Fruit fly (Drosophila melanogaster): ENCODE measurements around the gene CG14321.

The CG14321 gene

dm6 chr3R:17708778-17709476, 24.5 kb upstream of the CG14321 start:
- no peak for TF ChIP-seq Lim3 (GFP tag; IDR thresholded peaks at IDR 0.05)
- no peak for TF ChIP-seq Dfd (GFP tag; optimal IDR thresholded peaks at IDR 0.05)
- no peak for TF ChIP-seq crol (GFP tag; IDR thresholded peaks at IDR 0.05)
- TF ChIP-seq mirr (GFP tag; optimal IDR thresholded peaks at IDR 0.05), result no peak
- TF ChIP-seq HLHmδ (GFP tag; optimal IDR thresholded peaks at IDR 0.05), result no peak
- no peak for TF ChIP-seq gsb-n (tag; optimal IDR thresholded peaks at IDR 0.05)
- no peak for TF ChIP-seq danr (GFP tag; IDR thresholded peaks at IDR 0.05)
- no peak for TF ChIP-seq salm (tag; optimal IDR thresholded peaks at IDR 0.05)
- no peak for TF ChIP-seq Dip3 (GFP tag; optimal IDR thresholded peaks at IDR 0.05)
- no peak for TF ChIP-seq trh (GFP tag; optimal IDR thresholded peaks at IDR 0.05)
- TF ChIP-seq Spps (tag; optimal IDR thresholded peaks at IDR 0.05), result no peak
- no peak for TF ChIP-seq E2f2 (GFP tag; IDR thresholded peaks at IDR 0.05)
- TF ChIP-seq Stat92E (GFP tag; optimal IDR thresholded peaks at IDR 0.05), result no peak
- no peak for TF ChIP-seq Bdp1 (GFP tag; optimal IDR thresholded peaks at IDR 0.05)
- TF ChIP-seq CG4730 (GFP tag; IDR thresholded peaks at IDR 0.05), result no peak
- TF ChIP-seq CG5245 (GFP tag; optimal IDR thresholded peaks at IDR 0.05), result no peak
- TF ChIP-seq amos (GFP tag; IDR thresholded peaks at IDR 0.05; ENCODE audit: partially characterized antibody), result no peak
- no peak for TF ChIP-seq CG4282 (GFP tag; optimal IDR thresholded peaks at IDR 0.05)
- no peak for TF ChIP-seq CG2712 (tag; optimal IDR thresholded peaks at IDR 0.05)
- no peak for TF ChIP-seq cg (GFP tag; optimal IDR thresholded peaks at IDR 0.05)
- TF ChIP-seq Hr3 (GFP tag; optimal IDR thresholded peaks at IDR 0.05), result no peak
- no peak for TF ChIP-seq gce (GFP tag; IDR thresholded peaks at IDR 0.05)
- no peak for TF ChIP-seq CG3847 (GFP tag; IDR thresholded peaks at IDR 0.05)
- peak; percentile 45; the same call in 1 of the 2 replicates for TF ChIP-seq Awh (GFP tag; IDR thresholded peaks at IDR 0.05)
- TF ChIP-seq dan (GFP tag; IDR thresholded peaks at IDR 0.05), result no peak
- no peak for TF ChIP-seq Trl (optimal IDR thresholded peaks at IDR 0.05)
- no peak for TF ChIP-seq Trl (GFP tag; optimal IDR thresholded peaks at IDR 0.05)
- no peak for TF ChIP-seq Rx (GFP tag; IDR thresholded peaks at IDR 0.05)
- TF ChIP-seq Drgx (GFP tag; IDR thresholded peaks at IDR 0.05), result no peak
- TF ChIP-seq Dip2 (GFP tag; IDR thresholded peaks at IDR 0.05), result no peak
- no peak for TF ChIP-seq Usf (GFP tag; optimal IDR thresholded peaks at IDR 0.05)
- TF ChIP-seq yki (optimal IDR thresholded peaks at IDR 0.05), result no peak
- 0 out of 2 replicates have a peak, but pooled peaks have one; percentile 19 for TF ChIP-seq lmd (GFP tag; IDR thresholded peaks at IDR 0.05)
- TF ChIP-seq cas (GFP tag; IDR thresholded peaks at IDR 0.05), result no peak
- no peak for TF ChIP-seq CG6654 (GFP tag; optimal IDR thresholded peaks at IDR 0.05)
- TF ChIP-seq D19B (GFP tag; optimal IDR thresholded peaks at IDR 0.05), result no peak
- no peak for TF ChIP-seq lilli (GFP tag; optimal IDR thresholded peaks at IDR 0.05)
- TF ChIP-seq ci (GFP tag; IDR thresholded peaks at IDR 0.05), result peak; percentile 60; the same call in 2 of the 3 replicates
- peak; percentile 6 for TF ChIP-seq CG10979 (tag; optimal IDR thresholded peaks at IDR 0.05)
- TF ChIP-seq chif (GFP tag; optimal IDR thresholded peaks at IDR 0.05), result peak in 1 of 2 experiments; percentile 12
- no peak for TF ChIP-seq CkIIα-i1 (GFP tag; IDR thresholded peaks at IDR 0.05)
- no peak for TF ChIP-seq Poxn (GFP tag; IDR thresholded peaks at IDR 0.05)
- TF ChIP-seq gcm2 (GFP tag; optimal IDR thresholded peaks at IDR 0.05), result no peak
- TF ChIP-seq CG1603 (tag; optimal IDR thresholded peaks at IDR 0.05), result peak; percentile 35
- no peak for TF ChIP-seq pfk (GFP tag; optimal IDR thresholded peaks at IDR 0.05)
- TF ChIP-seq HLH4C (GFP tag; IDR thresholded peaks at IDR 0.05; ENCODE audit: partially characterized antibody), result no peak
- TF ChIP-seq NC2α (GFP tag; optimal IDR thresholded peaks at IDR 0.05), result no peak
- TF ChIP-seq CG14441 (GFP tag; IDR thresholded peaks at IDR 0.05), result no peak; the same call in 1 of the 2 replicates
- TF ChIP-seq YL-1 (GFP tag; optimal IDR thresholded peaks at IDR 0.05), result no peak
- TF ChIP-seq pros (GFP tag; optimal IDR thresholded peaks at IDR 0.05), result peak; percentile 56
- no peak for TF ChIP-seq CG17361 (GFP tag; IDR thresholded peaks at IDR 0.05)
- TF ChIP-seq CG6683 (GFP tag; optimal IDR thresholded peaks at IDR 0.05), result no peak
